Fruit fly (Drosophila melanogaster) whole organism, embryonic: Measurements from ENCODE around the gene CG1142.

Experiments used
- BtbVII ChIP-seq: fragments of 200-800 bp; sonication (Bioruptor generic); optimal IDR thresholded peaks from 3 replicates; lab custom pipeline; 2017; ENCODE audit warnings: missing biosample characterization, mild to moderate bottlenecking, missing genetic modification characterization
- CG14441 ChIP-seq: fragments of 200-800 bp; sonication (Bioruptor generic); IDR thresholded peaks from 2 replicates; pipeline ENCODE4 v1.3.6; 2022; ENCODE audit warnings: missing biosample characterization, missing genetic modification characterization
- CG14860 ChIP-seq: fragments of 200-800 bp; sonication (Bioruptor generic); IDR thresholded peaks from 3 replicates; pipeline ENCODE4 v1.3.6; 2022; ENCODE audit warnings: missing biosample characterization, missing genetic modification characterization; ENCODE audit not compliant: partially characterized antibody
- CG15514 ChIP-seq: fragments of 200-800 bp; sonication (Bioruptor generic); optimal IDR thresholded peaks from 3 replicates; lab custom pipeline; 2017; ENCODE audit warnings: missing biosample characterization, missing genetic modification characterization, mild to moderate bottlenecking, moderate library complexity, missing genetic modification reagents
- CG17328 ChIP-seq: fragments of 200-800 bp; sonication (Bioruptor generic); IDR thresholded peaks from 2 replicates; pipeline ENCODE4 v1.3.6; 2022; ENCODE audit warnings: missing biosample characterization, missing genetic modification characterization
- Camta ChIP-seq: fragments of 200-800 bp; sonication (Bioruptor generic); optimal IDR thresholded peaks from 2 replicates; lab custom pipeline; 2016; ENCODE audit warnings: missing biosample characterization, missing genetic modification characterization
- Opbp ChIP-seq: fragments of 200-800 bp; sonication (Bioruptor generic); IDR thresholded peaks from 3 replicates; pipeline ENCODE4 v1.3.6; 2022; ENCODE audit warnings: missing biosample characterization, missing genetic modification characterization; ENCODE audit not compliant: partially characterized antibody
- Rx ChIP-seq: fragments of 200-800 bp; sonication (Bioruptor generic); IDR thresholded peaks from 2 replicates; pipeline ENCODE4 v1.3.6; 2022; ENCODE audit warnings: missing biosample characterization, missing genetic modification characterization
- bowl ChIP-seq: fragments of 200-800 bp; sonication (Bioruptor generic); IDR thresholded peaks from 2 replicates; pipeline ENCODE4 v1.3.6; 2022; ENCODE audit warnings: missing biosample characterization, missing genetic modification characterization
- gsb-n ChIP-seq: fragments of 200-800 bp; sonication (Bioruptor generic); optimal IDR thresholded peaks from 3 replicates; lab custom pipeline; 2018; ENCODE audit warnings: missing biosample characterization, mild to moderate bottlenecking, missing genetic modification characterization
- odd ChIP-seq: fragments of 200-800 bp; sonication (Bioruptor generic); optimal IDR thresholded peaks from 2 replicates; lab custom pipeline; 2017; ENCODE audit warnings: missing biosample characterization, mild to moderate bottlenecking, missing genetic modification characterization
- sqz ChIP-seq: fragments of 200-800 bp; sonication (Bioruptor generic); optimal IDR thresholded peaks from 3 replicates; lab custom pipeline; 2018; ENCODE audit warnings: missing biosample characterization, mild to moderate bottlenecking, missing genetic modification characterization
- unc-4 ChIP-seq: fragments of 200-800 bp; sonication (Bioruptor generic); IDR thresholded peaks from 2 replicates; pipeline ENCODE4 v1.3.6; 2022; ENCODE audit warnings: missing biosample characterization, missing genetic modification characterization; ENCODE audit not compliant: partially characterized antibody

- no peak for TF ChIP-seq Rx (GFP tag; lab: Robert Waterston, UW)
- TF ChIP-seq CG14860 (GFP tag; lab: Robert Waterston, UW) = no peak
- no peak for TF ChIP-seq CG15514 (GFP tag; lab: Kevin White, UChicago)
- TF ChIP-seq CG14441 = no peak
- no peak for TF ChIP-seq Opbp (GFP tag; lab: Robert Waterston, UW)
- TF ChIP-seq CG17328 = no peak
- TF ChIP-seq unc-4 (GFP tag; lab: Robert Waterston, UW) = no peak
- no peak for TF ChIP-seq gsb-n
- no peak for TF ChIP-seq odd (GFP tag; lab: Kevin White, UChicago)
- no peak for TF ChIP-seq Camta (GFP tag; lab: Kevin White, UChicago)
- TF ChIP-seq BtbVII (GFP tag; lab: Kevin White, UChicago) = no peak
- TF ChIP-seq bowl (GFP tag; lab: Robert Waterston, UW) = no peak
- TF ChIP-seq sqz = no peak
These were observed 45.8 kb upstream of the CG1142 start, which contains the start of gene Ubc84D for dm6 chr3R:7519356-7519755.
